Fruit fly (Drosophila melanogaster): ENCODE measurements around the gene CG32262.

The CG32262 gene

DNA sequence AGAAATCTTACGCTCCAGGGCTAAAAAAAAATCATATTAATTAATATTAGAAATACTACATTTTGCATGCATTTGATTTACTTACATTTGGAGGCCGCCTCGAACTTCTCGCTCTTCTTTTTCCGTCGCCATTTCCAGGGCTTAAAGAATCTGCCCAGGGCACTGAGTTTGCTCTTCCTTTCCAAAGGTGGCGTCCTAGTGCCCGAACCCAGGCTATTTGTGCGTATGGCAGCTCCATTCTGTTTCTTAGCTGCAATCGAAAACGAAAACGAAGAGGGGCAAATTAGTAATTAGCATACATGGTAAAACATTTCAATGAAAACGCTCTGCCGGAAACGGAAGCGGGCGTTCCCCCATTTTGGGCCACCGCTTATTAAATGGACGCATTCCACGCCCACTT lies 40.8 kb downstream of the CG32262 start:
- no peak for TF ChIP-seq noc (tag; optimal IDR thresholded peaks at IDR 0.05)

DNA sequence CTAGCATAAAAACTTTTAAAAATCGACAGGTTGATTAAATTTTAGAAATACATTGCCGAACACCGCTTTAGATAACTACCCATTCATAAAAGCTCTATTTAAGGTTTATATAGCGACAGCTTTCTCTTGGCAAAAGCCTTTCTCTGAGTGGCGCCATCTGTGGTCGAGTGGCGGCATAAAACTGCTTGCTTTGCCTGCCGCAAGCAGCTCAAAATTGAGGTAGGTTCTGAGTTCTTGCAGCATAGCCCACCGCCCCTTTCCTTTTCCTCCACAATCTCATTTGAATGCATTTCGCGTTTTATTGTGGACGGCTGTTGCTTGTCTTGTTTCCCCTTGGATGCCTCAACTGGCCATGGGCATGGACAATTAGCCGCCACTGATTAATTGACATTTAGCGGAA lies 42.2 kb downstream of the CG32262 start:
- no peak for TF ChIP-seq noc (tag; optimal IDR thresholded peaks at IDR 0.05)

DNA sequence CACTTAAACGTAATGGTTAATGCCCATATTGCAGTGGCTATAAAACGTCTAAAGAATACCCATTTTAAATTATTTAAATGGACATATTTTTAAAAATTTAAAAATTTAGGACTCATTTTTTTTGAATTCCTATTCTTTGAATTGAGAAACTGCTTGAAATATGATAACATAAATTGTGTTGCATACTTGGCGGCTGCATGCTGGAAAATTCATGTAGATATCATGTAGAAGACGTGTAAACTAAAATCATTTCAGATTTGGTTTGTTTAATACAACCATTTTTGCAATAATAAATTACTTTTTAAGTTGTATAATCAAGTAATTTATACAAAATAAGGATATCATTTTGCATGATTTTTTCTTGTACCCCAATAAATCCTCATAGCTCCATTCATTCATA lies 43.3 kb downstream of the CG32262 start:
- TF ChIP-seq noc (tag; optimal IDR thresholded peaks at IDR 0.05), result no peak

DNA sequence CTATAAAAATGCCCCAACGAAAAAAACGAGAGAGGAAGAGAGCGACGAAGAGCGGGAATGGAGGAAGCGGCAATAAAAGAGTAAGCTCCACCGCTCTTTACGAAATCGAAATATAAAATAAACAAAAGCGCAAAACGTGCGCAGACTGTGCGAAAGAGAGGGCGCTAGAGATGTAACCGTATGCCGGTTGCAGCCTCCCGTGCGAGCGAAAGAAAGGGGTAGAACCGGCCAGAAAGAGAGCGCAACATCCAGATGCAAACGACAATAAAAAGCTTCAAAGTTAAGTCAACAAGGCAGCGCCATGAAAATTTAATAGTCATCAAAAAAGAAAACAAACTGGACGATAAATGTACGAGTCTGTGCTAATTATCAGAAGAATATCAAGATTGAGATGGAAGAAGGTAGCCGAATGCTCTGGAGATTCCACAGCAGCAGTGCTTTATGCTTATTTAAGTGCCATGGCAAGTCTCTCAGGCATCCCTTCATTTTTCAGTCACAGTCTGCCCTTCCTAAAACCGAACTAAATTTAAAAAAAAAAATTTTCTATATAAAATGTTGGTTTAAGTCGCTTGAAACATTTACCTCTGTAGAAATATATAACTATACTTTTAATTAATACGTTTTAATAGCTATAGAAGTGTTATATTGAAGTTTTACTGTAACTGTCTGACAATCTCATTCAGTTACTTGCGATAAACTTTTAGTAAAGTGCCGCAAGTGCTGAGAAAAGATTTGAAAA lies 44.0 kb downstream of the CG32262 start:
- TF ChIP-seq noc (tag; optimal IDR thresholded peaks at IDR 0.05), result peak; percentile 50

DNA sequence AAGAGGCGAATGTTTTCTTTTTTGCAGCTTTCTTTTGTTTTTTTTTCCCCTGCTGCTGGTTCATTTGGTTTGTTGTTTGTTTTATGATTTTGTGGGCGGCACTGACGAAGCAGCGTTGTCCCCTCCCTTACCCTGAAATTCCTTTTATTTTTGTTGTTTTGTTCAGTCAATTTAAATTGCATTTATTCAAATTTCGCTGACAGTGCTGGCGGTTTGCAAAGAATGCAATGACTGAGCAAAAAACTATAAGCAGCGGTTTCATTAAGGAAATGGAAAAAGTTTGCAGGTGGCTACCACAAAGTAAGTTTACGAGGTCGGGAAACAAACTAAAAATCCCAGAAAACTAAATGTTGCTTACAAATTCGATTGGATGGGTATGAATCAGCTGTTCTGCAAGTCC lies 45.7 kb downstream of the CG32262 start:
- no peak for TF ChIP-seq noc (tag; optimal IDR thresholded peaks at IDR 0.05)

DNA sequence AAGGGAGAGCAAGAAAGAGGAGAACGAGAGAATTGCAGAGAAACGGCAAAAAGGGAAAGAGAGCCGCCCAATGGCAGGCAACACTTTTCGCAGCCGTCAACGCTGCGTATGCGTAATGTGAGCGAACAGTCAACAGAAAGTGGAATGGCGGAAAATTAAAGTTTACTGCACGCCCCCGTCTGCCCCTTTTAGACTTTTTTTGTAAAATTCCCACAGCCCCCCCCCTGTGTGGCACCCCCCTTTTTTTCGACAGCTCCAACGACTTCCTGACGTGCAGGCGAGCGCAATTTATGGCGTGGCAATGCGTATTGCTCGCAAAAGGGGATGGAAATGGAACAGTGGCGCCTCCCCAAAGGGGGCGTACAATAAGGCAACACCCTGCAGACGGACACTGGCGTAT lies 46.7 kb downstream of the CG32262 start:
- no peak for TF ChIP-seq noc (tag; optimal IDR thresholded peaks at IDR 0.05)

DNA sequence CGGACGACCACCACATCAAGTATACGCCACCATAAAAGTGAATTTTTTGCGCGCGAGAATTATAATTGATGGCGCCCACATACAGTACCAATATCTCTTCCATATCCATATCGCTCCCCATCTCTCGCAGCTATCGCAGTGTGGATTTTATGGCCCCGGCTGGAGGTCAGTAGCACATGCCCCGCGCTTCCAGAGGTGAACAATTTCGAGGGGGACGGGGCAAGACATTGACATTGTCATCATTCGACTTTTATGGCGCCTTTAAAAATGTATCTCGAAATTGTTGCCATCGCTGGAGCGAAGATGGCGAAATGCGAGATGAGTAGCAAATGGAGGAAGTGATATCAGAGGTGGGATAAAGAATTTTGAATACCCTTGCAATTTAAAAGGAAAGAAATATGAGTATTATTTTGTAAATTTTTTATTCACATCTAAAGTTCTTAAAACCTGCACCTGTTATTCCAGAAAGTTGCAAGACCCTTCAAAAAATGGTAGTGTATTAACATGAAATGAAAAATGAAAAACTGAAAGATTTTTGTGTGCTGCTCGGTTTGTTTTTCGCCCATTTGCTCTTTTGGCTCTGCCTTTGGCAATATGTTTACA lies 49.5 kb downstream of the CG32262 start:
- peak; percentile 25 for TF ChIP-seq noc (tag; optimal IDR thresholded peaks at IDR 0.05)

Data from whole organism, larva.